Fruit fly (Drosophila melanogaster) whole organism, embryonic: ENCODE measurements around the gene ckd.

ENCODE experiments used
- Blimp-1 ChIP-seq: fragments of 200-800 bp; sonication (Bioruptor generic); optimal IDR thresholded peaks from 3 replicates; lab custom pipeline; 2018; ENCODE audit warnings: missing biosample characterization, missing genetic modification characterization, mild to moderate bottlenecking, moderate library complexity, missing genetic modification reagents
- C15 ChIP-seq: fragments of 200-800 bp; sonication (Bioruptor generic); IDR thresholded peaks from 3 replicates; pipeline ENCODE4 v1.3.6; 2022; ENCODE audit warnings: missing biosample characterization, missing genetic modification characterization
- CG10543 ChIP-seq: fragments of 200-800 bp; sonication (Bioruptor generic); optimal IDR thresholded peaks from 3 replicates; lab custom pipeline; 2017; ENCODE audit warnings: missing biosample characterization, mild to moderate bottlenecking, missing genetic modification characterization, moderate library complexity
- CG11247 ChIP-seq: fragments of 200-800 bp; sonication (Bioruptor generic); IDR thresholded peaks from 2 replicates; pipeline ENCODE4 v1.3.6; 2022; ENCODE audit warnings: missing biosample characterization, missing genetic modification characterization
- CG11456 ChIP-seq: fragments of 200-800 bp; sonication (Bioruptor generic); IDR thresholded peaks from 3 replicates; pipeline ENCODE4 v1.3.6; 2022; ENCODE audit warnings: missing biosample characterization, missing genetic modification characterization
- CG11504 ChIP-seq: fragments of 200-800 bp; sonication (Bioruptor generic); optimal IDR thresholded peaks from 3 replicates; lab custom pipeline; 2019; ENCODE audit warnings: missing biosample characterization, mild to moderate bottlenecking, missing genetic modification characterization, moderate library complexity
- CG11695 ChIP-seq: fragments of 200-800 bp; sonication (Bioruptor generic); IDR thresholded peaks from 3 replicates; pipeline ENCODE4 v1.3.6; 2022; ENCODE audit warnings: missing biosample characterization, missing genetic modification characterization
- CG12659 ChIP-seq: fragments of 200-800 bp; sonication (Bioruptor generic); optimal IDR thresholded peaks from 3 replicates; lab custom pipeline; 2017; ENCODE audit warnings: mild to moderate bottlenecking, missing biosample characterization, missing genetic modification reagents, missing genetic modification characterization
- CG13424 ChIP-seq: fragments of 200-800 bp; sonication (Bioruptor generic); optimal IDR thresholded peaks from 2 replicates; lab custom pipeline; 2019; ENCODE audit warnings: missing biosample characterization, mild to moderate bottlenecking, missing genetic modification characterization, moderate library complexity
- CG13624 ChIP-seq: fragments of 200-800 bp; sonication (Bioruptor generic); optimal IDR thresholded peaks from 2 replicates; lab custom pipeline; 2016; ENCODE audit warnings: missing biosample characterization, missing genetic modification characterization
- CG16779 ChIP-seq: fragments of 200-800 bp; sonication (Bioruptor generic); IDR thresholded peaks from 2 replicates; pipeline ENCODE4 v1.3.6; 2022; ENCODE audit warnings: missing biosample characterization, missing genetic modification characterization
- CG17568 ChIP-seq: fragments of 200-800 bp; sonication (Bioruptor generic); optimal IDR thresholded peaks from 2 replicates; lab custom pipeline; 2018; ENCODE audit warnings: missing biosample characterization, mild to moderate bottlenecking, missing genetic modification characterization, moderate library complexity
- CG17612 ChIP-seq: fragments of 200-800 bp; sonication (Bioruptor generic); IDR thresholded peaks from 2 replicates; pipeline ENCODE4 v1.3.6; 2022; ENCODE audit warnings: missing biosample characterization, missing genetic modification characterization
- CG2875 ChIP-seq: fragments of 200-800 bp; sonication (Bioruptor generic); optimal IDR thresholded peaks from 2 replicates; lab custom pipeline; 2017; ENCODE audit warnings: missing biosample characterization, mild to moderate bottlenecking, missing genetic modification characterization, missing genetic modification reagents
- CG3065 ChIP-seq: fragments of 200-800 bp; sonication (Bioruptor generic); optimal IDR thresholded peaks from 2 replicates; lab custom pipeline; 2016; ENCODE audit warnings: missing biosample characterization, missing genetic modification characterization
- CG3847 ChIP-seq: fragments of 200-800 bp; sonication (Bioruptor generic); IDR thresholded peaks from 2 replicates; pipeline ENCODE4 v1.3.6; 2022; ENCODE audit warnings: missing biosample characterization, missing genetic modification characterization
- CG42726 ChIP-seq: fragments of 200-800 bp; sonication (Bioruptor generic); IDR thresholded peaks from 2 replicates; pipeline ENCODE4 v1.3.6; 2022; ENCODE audit warnings: missing biosample characterization, missing genetic modification characterization; ENCODE audit not compliant: partially characterized antibody
- CG6813 ChIP-seq: fragments of 200-800 bp; sonication (Bioruptor generic); optimal IDR thresholded peaks from 2 replicates; lab custom pipeline; 2017; ENCODE audit warnings: missing biosample characterization, missing genetic modification characterization, mild to moderate bottlenecking, moderate library complexity, missing genetic modification reagents
- CG8089 ChIP-seq: fragments of 200-800 bp; sonication (Bioruptor generic); optimal IDR thresholded peaks from 3 replicates; lab custom pipeline; 2016; ENCODE audit warnings: missing biosample characterization, missing genetic modification characterization
- CG8765 ChIP-seq: fragments of 200-800 bp; sonication (Bioruptor generic); IDR thresholded peaks from 2 replicates; pipeline ENCODE4 v1.3.6; 2022; ENCODE audit warnings: missing biosample characterization, missing genetic modification characterization
- CG9609 ChIP-seq: fragments of 200-800 bp; sonication (Bioruptor generic); optimal IDR thresholded peaks from 3 replicates; lab custom pipeline; 2016; ENCODE audit warnings: missing biosample characterization, missing genetic modification characterization
- Deaf1 ChIP-seq: fragments of 200-800 bp; optimal IDR thresholded peaks from 3 replicates; lab custom pipeline; 2019; ENCODE audit warnings: missing biosample characterization, mild to moderate bottlenecking, missing genetic modification characterization, moderate library complexity
- Dek ChIP-seq: fragments of 200-800 bp; sonication (Bioruptor generic); optimal IDR thresholded peaks from 3 replicates; lab custom pipeline; 2019; ENCODE audit warnings: missing biosample characterization, mild to moderate bottlenecking, missing genetic modification characterization, moderate library complexity
- Dp ChIP-seq: fragments of 200-800 bp; sonication (Bioruptor generic); optimal IDR thresholded peaks from 2 replicates; lab custom pipeline; 2018; ENCODE audit warnings: missing biosample characterization, mild to moderate bottlenecking, missing genetic modification characterization, moderate library complexity
- Drgx ChIP-seq: fragments of 200-800 bp; sonication (Bioruptor generic); IDR thresholded peaks from 2 replicates; pipeline ENCODE4 v1.3.6; 2022; ENCODE audit warnings: missing biosample characterization, missing genetic modification characterization
- Fer1 ChIP-seq: fragments of 200-800 bp; sonication (Bioruptor generic); optimal IDR thresholded peaks from 2 replicates; lab custom pipeline; 2017; ENCODE audit warnings: missing biosample characterization, mild to moderate bottlenecking, missing genetic modification characterization
- Hmr ChIP-seq: fragments of 200-800 bp; sonication (Bioruptor generic); optimal IDR thresholded peaks from 3 replicates; lab custom pipeline; 2017; ENCODE audit warnings: mild to moderate bottlenecking, missing biosample characterization, missing genetic modification reagents, missing genetic modification characterization
- Hr51 ChIP-seq, 2 experiments: fragments of 200-800 bp; sonication (Bioruptor generic); optimal IDR thresholded peaks; 2 replicates in 1 of 2; 3 replicates in 1 of 2; lab custom pipeline; 2016 to 2018; ENCODE audit warnings: missing biosample characterization in 2 of 2, missing genetic modification characterization in 2 of 2, mild to moderate bottlenecking in 1 of 2, moderate library complexity in 1 of 2
- MESR4 ChIP-seq: fragments of 200-800 bp; sonication (Bioruptor generic); optimal IDR thresholded peaks from 2 replicates; lab custom pipeline; 2018; ENCODE audit warnings: missing biosample characterization, mild to moderate bottlenecking, missing genetic modification characterization, moderate library complexity
- Mad ChIP-seq: fragments of 200-800 bp; sonication (Bioruptor generic); optimal IDR thresholded peaks from 2 replicates; lab custom pipeline; 2016; ENCODE audit warnings: missing biosample characterization, missing genetic modification characterization
- Nf-YB ChIP-seq: fragments of 200-800 bp; sonication (Bioruptor generic); optimal IDR thresholded peaks from 3 replicates; lab custom pipeline; 2019; ENCODE audit warnings: missing biosample characterization, mild to moderate bottlenecking, missing genetic modification characterization, moderate library complexity
- Scr ChIP-seq: fragments of 200-800 bp; sonication (Bioruptor generic); IDR thresholded peaks from 2 replicates; pipeline ENCODE4 v1.3.6; 2022; ENCODE audit warnings: missing biosample characterization, missing genetic modification characterization; ENCODE audit not compliant: partially characterized antibody
- Sox102F ChIP-seq: fragments of 200-800 bp; sonication (Bioruptor generic); optimal IDR thresholded peaks from 2 replicates; lab custom pipeline; 2018; ENCODE audit warnings: missing biosample characterization, mild to moderate bottlenecking, missing genetic modification characterization, moderate library complexity
- bigmax ChIP-seq: fragments of 200-800 bp; sonication (Bioruptor generic); optimal IDR thresholded peaks from 2 replicates; lab custom pipeline; 2018; ENCODE audit warnings: missing biosample characterization, mild to moderate bottlenecking, missing genetic modification characterization
- br ChIP-seq: fragments of >200 bp; optimal IDR thresholded peaks from 2 replicates; lab custom pipeline; 2017
- ci ChIP-seq: fragments of 200-800 bp; sonication (Bioruptor generic); IDR thresholded peaks from 3 replicates; pipeline ENCODE4 v1.3.6; 2022; ENCODE audit warnings: missing biosample characterization, missing genetic modification characterization
- crol ChIP-seq: fragments of 200-800 bp; sonication (Bioruptor generic); IDR thresholded peaks from 2 replicates; pipeline ENCODE4 v1.3.6; 2022; ENCODE audit warnings: missing biosample characterization, missing genetic modification characterization
- dati ChIP-seq: fragments of 200-800 bp; sonication (Bioruptor generic); IDR thresholded peaks from 2 replicates; pipeline ENCODE4 v1.3.6; 2022; ENCODE audit warnings: missing biosample characterization, missing genetic modification characterization
- exex ChIP-seq: fragments of 200-800 bp; sonication (Bioruptor generic); optimal IDR thresholded peaks from 4 replicates; lab custom pipeline; 2018; ENCODE audit warnings: missing biosample characterization, mild to moderate bottlenecking, missing genetic modification characterization, moderate library complexity
- ken ChIP-seq: fragments of 200-800 bp; sonication (Bioruptor generic); IDR thresholded peaks from 3 replicates; pipeline ENCODE4 v1.3.6; 2022; ENCODE audit warnings: missing biosample characterization, missing genetic modification characterization
- lbe ChIP-seq: fragments of 200-800 bp; sonication (Bioruptor generic); optimal IDR thresholded peaks from 2 replicates; lab custom pipeline; 2016; ENCODE audit warnings: missing biosample characterization, mild to moderate bottlenecking, missing genetic modification characterization
- oc ChIP-seq: fragments of 200-800 bp; sonication (Bioruptor generic); optimal IDR thresholded peaks from 2 replicates; lab custom pipeline; 2018; ENCODE audit warnings: missing biosample characterization, mild to moderate bottlenecking, missing genetic modification characterization, moderate library complexity
- onecut ChIP-seq: fragments of 200-800 bp; sonication (Bioruptor generic); IDR thresholded peaks from 2 replicates; pipeline ENCODE4 v1.3.6; 2022; ENCODE audit warnings: missing biosample characterization, missing genetic modification characterization
- otp ChIP-seq: fragments of 200-800 bp; sonication (Bioruptor generic); IDR thresholded peaks from 3 replicates; pipeline ENCODE4, ENCODE4 v1.3.6; 2022; ENCODE audit warnings: missing biosample characterization, missing genetic modification characterization
- pros ChIP-seq: fragments of 200-800 bp; sonication (Bioruptor generic); optimal IDR thresholded peaks from 3 replicates; lab custom pipeline; 2019; ENCODE audit warnings: missing biosample characterization, mild to moderate bottlenecking, missing genetic modification characterization, moderate library complexity
- zfh2 ChIP-seq: fragments of 200-800 bp; sonication (Bioruptor generic); optimal IDR thresholded peaks from 2 replicates; lab custom pipeline; 2016; ENCODE audit warnings: missing biosample characterization, missing genetic modification characterization

ckd gene

DNA sequence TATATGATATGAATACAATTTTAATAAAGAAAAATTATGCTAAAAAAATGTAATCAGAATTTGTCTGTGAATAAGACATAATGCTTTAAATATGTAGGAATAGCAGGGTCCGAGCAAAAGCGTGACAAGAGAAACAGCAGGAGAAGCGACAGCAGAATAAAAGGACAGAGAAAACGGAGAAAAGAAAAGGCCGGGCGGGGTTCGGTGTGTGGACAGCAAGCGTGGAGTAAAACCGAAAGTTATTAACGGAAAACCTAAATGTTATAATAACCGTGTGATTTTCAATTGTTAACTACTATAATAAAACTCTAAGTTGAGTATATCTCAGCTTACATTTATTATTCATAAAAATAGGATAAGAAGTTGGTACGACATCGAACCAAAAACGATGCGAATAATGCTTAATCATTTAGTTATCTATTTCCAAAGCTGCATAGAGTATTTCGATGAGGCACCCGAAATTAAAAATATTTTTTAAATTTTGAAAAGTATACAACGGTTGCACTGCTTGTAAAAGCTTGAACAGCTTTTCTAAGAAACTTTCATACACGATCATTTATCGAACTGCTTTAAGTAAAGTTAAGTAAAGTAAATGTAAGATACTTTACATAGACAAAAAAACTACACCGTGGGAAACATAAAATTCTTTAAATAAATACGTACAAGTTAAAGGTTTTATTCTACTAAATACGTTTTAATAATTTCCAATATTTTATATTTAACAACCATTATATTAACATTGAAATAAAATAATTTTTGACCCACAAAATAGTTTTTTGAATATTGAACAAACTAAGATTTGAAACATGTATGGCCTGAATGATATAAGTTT is 5.8 kb upstream of the ckd start (continued):
- TF ChIP-seq Hmr (GFP tag; lab: Kevin White, UChicago) (peak; percentile 15), Dp (GFP tag; lab: Kevin White, UChicago) (peak; percentile 27), Blimp-1 (GFP tag; lab: Kevin White, UChicago) (peak; percentile 19), CG17612 (GFP tag; lab: Robert Waterston, UW) (no peak), ci (GFP tag; lab: Robert Waterston, UW) (no peak), CG11504 (tag; lab: Kevin White, UChicago) (peak; percentile 22), Sox102F (GFP tag; lab: Kevin White, UChicago) (peak; percentile 2), Dek (tag; lab: Kevin White, UChicago) (peak; percentile 0), C15 (GFP tag; lab: Robert Waterston, UW) (no peak), lbe (GFP tag; lab: Kevin White, UChicago) (peak; percentile 60), CG11695 (GFP tag; lab: Robert Waterston, UW) (0 out of 3 replicates have a peak, but pooled peaks have one; percentile 30), CG3847 (GFP tag; lab: Robert Waterston, UW) (no peak), Hr51 (GFP tag; optimal IDR thresholded peaks at IDR 0.05; lab: Kevin White, UChicago) (peak in 1 of 2 experiments; percentile 8), oc (no peak), CG42726 (GFP tag; lab: Robert Waterston, UW) (no peak), CG9609 (GFP tag; lab: Kevin White, UChicago) (no peak)
- TF ChIP-seq, all 482 proteins: peak for 31

dm6 chr3L:3252884-3253283 is 4.8 kb upstream of the ckd start:
- TF ChIP-seq CG11456 (GFP tag; lab: Robert Waterston, UW): 0 out of 3 replicates have a peak, but pooled peaks have one; percentile 13
- no peak for TF ChIP-seq br
- no peak for TF ChIP-seq CG10543 (GFP tag; lab: Kevin White, UChicago)
- TF ChIP-seq Drgx: peak; percentile 42; the same call in 1 of the 2 replicates

DNA sequence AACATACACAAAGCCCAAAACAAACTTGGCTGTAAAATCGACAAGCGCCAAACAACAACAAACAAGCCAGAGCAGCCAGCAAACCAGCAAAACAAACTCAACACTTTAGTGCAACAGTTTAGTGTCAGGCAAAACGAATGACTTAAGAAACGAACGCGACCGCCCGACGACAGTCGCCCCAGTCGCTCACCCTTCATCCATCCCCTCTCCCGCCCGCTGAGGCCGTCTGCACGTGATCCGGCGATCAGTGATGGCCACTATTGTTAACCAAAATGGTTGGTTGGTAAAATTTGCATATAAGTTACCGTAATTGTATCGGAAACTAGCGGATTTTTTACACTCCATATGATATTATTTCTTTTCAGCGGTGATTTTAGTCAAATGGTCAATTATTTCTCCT is 4.0 kb upstream of the ckd start:
- TF ChIP-seq Nf-YB (GFP tag; lab: Kevin White, UChicago) (no peak), MESR4 (no peak), zfh2 (GFP tag; lab: Kevin White, UChicago) (no peak), CG11247 (GFP tag; lab: Robert Waterston, UW) (peak; percentile 35; the same call in 1 of the 2 replicates), CG16779 (GFP tag; lab: Robert Waterston, UW) (no peak), CG2875 (GFP tag; lab: Kevin White, UChicago) (no peak), CG17568 (GFP tag; lab: Kevin White, UChicago) (no peak), CG8089 (no peak), ci (GFP tag; lab: Robert Waterston, UW) (0 out of 3 replicates have a peak, but pooled peaks have one; percentile 10), Mad (GFP tag; lab: Kevin White, UChicago) (no peak), crol (GFP tag; lab: Robert Waterston, UW) (peak; percentile 55), pros (GFP tag; lab: Kevin White, UChicago) (peak; percentile 52), CG8765 (GFP tag; lab: Robert Waterston, UW) (no peak), otp (GFP tag; lab: Robert Waterston, UW) (no peak), bigmax (GFP tag; lab: Kevin White, UChicago) (no peak), Deaf1 (tag; lab: Kevin White, UChicago) (peak; percentile 34), Dek (tag; lab: Kevin White, UChicago) (no peak), Fer1 (no peak), ken (GFP tag; lab: Robert Waterston, UW) (0 out of 3 replicates have a peak, but pooled peaks have one; percentile 8), Scr (GFP tag; lab: Robert Waterston, UW) (no peak), CG13424 (tag; lab: Kevin White, UChicago) (no peak), exex (no peak), onecut (GFP tag; lab: Robert Waterston, UW) (no peak), CG3065 (GFP tag; lab: Kevin White, UChicago) (no peak), CG13624 (GFP tag; lab: Kevin White, UChicago) (no peak), CG6813 (no peak), dati (GFP tag; lab: Robert Waterston, UW) (no peak), CG12659 (no peak)
